Worm (Caenorhabditis elegans) whole organism, L1 larva: Measurements from ENCODE around the gene jtr-1.

Source experiments
- C04F5.9 ChIP-seq: sonication (generic microtip); optimal IDR thresholded peaks from 2 replicates; lab custom pipeline; 2016; ENCODE audit warnings: missing genetic modification characterization, missing compliant biosample characterization
- F16B12.6 ChIP-seq: fragments of 150-350 bp; optimal IDR thresholded peaks from 2 replicates; lab custom pipeline; 2014; ENCODE audit warnings: missing biosample characterization, missing genetic modification characterization
- ceh-88 ChIP-seq: fragments of 200-800 bp; sonication (Bioruptor generic); IDR thresholded peaks from 2 replicates; pipeline ENCODE4 v1.3.6; 2022; ENCODE audit warnings: missing genetic modification characterization, missing compliant biosample characterization
- ceh-90 ChIP-seq: sonication (generic microtip); optimal IDR thresholded peaks from 2 replicates; lab custom pipeline; 2016; ENCODE audit warnings: missing genetic modification characterization, missing compliant biosample characterization
- ces-1 ChIP-seq: fragments of 150-350 bp; optimal IDR thresholded peaks from 2 replicates; lab custom pipeline; 2014; ENCODE audit warnings: missing biosample characterization, missing genetic modification reagents, missing genetic modification characterization
- efl-1 ChIP-seq, 4 experiments: fragments of 150-350 bp; optimal IDR thresholded peaks in 3 of 4; peaks in 1 of 4; 1 replicate in 1 of 4; 2 replicates in 3 of 4; lab custom pipeline; 2014; ENCODE audit warnings: missing biosample characterization in 2 of 4, missing genetic modification characterization in 2 of 4, missing genetic modification reagents in 2 of 4
- elt-2 ChIP-seq: sonication (generic microtip); optimal IDR thresholded peaks from 2 replicates; lab custom pipeline; 2016; ENCODE audit warnings: missing genetic modification characterization, mild to moderate bottlenecking, inconsistent platforms, missing compliant biosample characterization, missing genetic modification reagents
- ets-5 ChIP-seq: fragments of 200-800 bp; sonication (Bioruptor generic); IDR thresholded peaks from 2 replicates; pipeline ENCODE4 v1.3.6; 2022; ENCODE audit warnings: missing genetic modification characterization, missing compliant biosample characterization
- fkh-4 ChIP-seq: sonication (generic microtip); optimal IDR thresholded peaks from 2 replicates; lab custom pipeline; 2016; ENCODE audit warnings: missing compliant biosample characterization, missing genetic modification characterization, borderline replicate concordance
- fkh-8 ChIP-seq: sonication (generic microtip); optimal IDR thresholded peaks from 2 replicates; lab custom pipeline; 2016; ENCODE audit warnings: mild to moderate bottlenecking, missing genetic modification characterization, missing compliant biosample characterization
- grh-1 ChIP-seq: fragments of 200-800 bp; sonication (Bioruptor generic); IDR thresholded peaks from 2 replicates; pipeline ENCODE4 v1.3.6; 2022; ENCODE audit warnings: missing genetic modification reagents, missing genetic modification characterization, missing compliant biosample characterization
- hpl-2 ChIP-seq: fragments of 150-350 bp; optimal IDR thresholded peaks from 2 replicates; lab custom pipeline; 2014; ENCODE audit warnings: missing biosample characterization, missing genetic modification reagents, missing genetic modification characterization
- lin-35 ChIP-seq, 2 experiments: fragments of 150-350 bp; optimal IDR thresholded peaks; 2 replicates each; lab custom pipeline; 2014; ENCODE audit warnings: missing biosample characterization in 2 of 2, missing genetic modification characterization in 2 of 2, missing genetic modification reagents in 2 of 2
- lin-39 ChIP-seq: fragments of 150-350 bp; optimal IDR thresholded peaks from 2 replicates; lab custom pipeline; 2014; ENCODE audit warnings: missing biosample characterization, missing genetic modification reagents, missing genetic modification characterization
- lir-3 ChIP-seq: sonication (generic microtip); optimal IDR thresholded peaks from 2 replicates; lab custom pipeline; 2016; ENCODE audit warnings: mild to moderate bottlenecking, missing genetic modification characterization, moderate library complexity, missing compliant biosample characterization; ENCODE audit not compliant: poor library complexity
- lsy-2 ChIP-seq, 2 experiments: fragments of 150-350 bp; optimal IDR thresholded peaks; 2 replicates each; lab custom pipeline; 2014; ENCODE audit warnings: missing biosample characterization in 2 of 2, missing genetic modification characterization in 2 of 2
- mdl-1 ChIP-seq, 2 experiments: fragments of 150-350 bp; optimal IDR thresholded peaks; 2 replicates each; lab custom pipeline; 2014 to 2017; ENCODE audit warnings: missing biosample characterization in 2 of 2, missing genetic modification characterization in 2 of 2, inconsistent platforms in 1 of 2
- mef-2 ChIP-seq: fragments of 150-350 bp; optimal IDR thresholded peaks from 2 replicates; lab custom pipeline; 2014; ENCODE audit warnings: missing biosample characterization, missing genetic modification characterization
- nhr-12 ChIP-seq: sonication (generic microtip); optimal IDR thresholded peaks from 2 replicates; lab custom pipeline; 2017; ENCODE audit warnings: missing biosample characterization, missing genetic modification characterization
- nhr-19 ChIP-seq: fragments of 200-800 bp; sonication (Bioruptor generic); conservative IDR thresholded peaks from 2 replicates; pipeline ENCODE4 v1.3.6; 2022; ENCODE audit warnings: missing genetic modification characterization, missing compliant biosample characterization
- nhr-47 ChIP-seq: sonication (generic microtip); optimal IDR thresholded peaks from 2 replicates; lab custom pipeline; 2016; ENCODE audit warnings: mild to moderate bottlenecking, missing genetic modification characterization, moderate library complexity, missing compliant biosample characterization
- nhr-71 ChIP-seq: sonication (generic microtip); optimal IDR thresholded peaks from 2 replicates; lab custom pipeline; 2016; ENCODE audit warnings: mild to moderate bottlenecking, missing genetic modification characterization, moderate library complexity, missing compliant biosample characterization
- nhr-76 ChIP-seq: sonication (generic microtip); optimal IDR thresholded peaks from 2 replicates; lab custom pipeline; 2017; ENCODE audit warnings: missing biosample characterization, missing genetic modification characterization
- pag-3 ChIP-seq: sonication (generic microtip); optimal IDR thresholded peaks from 2 replicates; lab custom pipeline; 2017; ENCODE audit warnings: missing genetic modification characterization, mild to moderate bottlenecking, missing compliant biosample characterization, antibody characterized with exemption, borderline replicate concordance; ENCODE audit not compliant: insufficient read depth
- rnt-1 ChIP-seq: sonication (generic microtip); optimal IDR thresholded peaks from 2 replicates; lab custom pipeline; 2016; ENCODE audit warnings: mild to moderate bottlenecking, missing genetic modification characterization, moderate library complexity, missing compliant biosample characterization
- skn-1 ChIP-seq: fragments of 150-350 bp; optimal IDR thresholded peaks from 2 replicates; lab custom pipeline; 2014; ENCODE audit warnings: missing biosample characterization, missing genetic modification characterization
- sup-37 ChIP-seq: fragments of 200-800 bp; sonication (Bioruptor generic); optimal IDR thresholded peaks from 2 replicates; lab custom pipeline; 2018; ENCODE audit warnings: mild to moderate bottlenecking, missing genetic modification characterization, missing compliant biosample characterization
- tlp-1 ChIP-seq: fragments of 150-350 bp; optimal IDR thresholded peaks from 2 replicates; lab custom pipeline; 2014; ENCODE audit warnings: missing biosample characterization, missing genetic modification characterization
- unc-130 ChIP-seq: fragments of 150-350 bp; optimal IDR thresholded peaks from 2 replicates; lab custom pipeline; 2017; ENCODE audit warnings: missing biosample characterization, missing genetic modification characterization, inconsistent platforms
- unc-30 ChIP-seq: sonication (generic microtip); optimal IDR thresholded peaks from 2 replicates; lab custom pipeline; 2017; ENCODE audit warnings: missing biosample characterization, missing genetic modification characterization
- unc-62 ChIP-seq: fragments of 150-350 bp; optimal IDR thresholded peaks from 2 replicates; lab custom pipeline; 2014; ENCODE audit warnings: missing biosample characterization, missing genetic modification reagents, missing genetic modification characterization
- unc-86 ChIP-seq: sonication (generic microtip); optimal IDR thresholded peaks from 2 replicates; lab custom pipeline; 2016; ENCODE audit warnings: missing genetic modification characterization, missing compliant biosample characterization
- unc-98 ChIP-seq: fragments of 200-800 bp; sonication (Bioruptor generic); IDR thresholded peaks from 2 replicates; pipeline ENCODE4 v1.3.6; 2022; ENCODE audit warnings: missing genetic modification characterization, missing compliant biosample characterization
- zag-1 ChIP-seq: fragments of 150-350 bp; optimal IDR thresholded peaks from 2 replicates; lab custom pipeline; 2014; ENCODE audit warnings: missing biosample characterization, missing genetic modification characterization
- zip-4 ChIP-seq: fragments of 200-800 bp; sonication (Bioruptor generic); optimal IDR thresholded peaks from 2 replicates; lab custom pipeline; 2018; ENCODE audit warnings: mild to moderate bottlenecking, missing genetic modification characterization, moderate library complexity, missing compliant biosample characterization

The jtr-1 gene

ce11 chrIV:1455006-1455405, 34.3 kb downstream of the jtr-1 start:
- TF ChIP-seq nhr-19 (GFP tag; lab: Robert Waterston, UW) (peak; percentile 23), fkh-8 (tag; lab: Kevin White, UChicago) (peak; percentile 53), zag-1 (tag; lab: Kevin White, UChicago) (no peak), mdl-1 (tag; optimal IDR thresholded peaks at IDR 0.05; lab: Kevin White, UChicago) (peak in 1 of 2 experiments; percentile 39), lir-3 (tag; lab: Kevin White, UChicago) (no peak), ces-1 (GFP tag; lab: Kevin White, UChicago) (no peak), rnt-1 (no peak), lin-39 (tag; lab: Kevin White, UChicago) (no peak), ceh-90 (tag; lab: Kevin White, UChicago) (no peak), nhr-76 (no peak), ets-5 (GFP tag; lab: Robert Waterston, UW) (no peak), unc-62 (GFP tag; lab: Kevin White, UChicago) (no peak), ceh-88 (no peak), unc-86 (tag; lab: Kevin White, UChicago) (peak; percentile 1), mef-2 (tag; lab: Kevin White, UChicago) (no peak), nhr-71 (tag; lab: Kevin White, UChicago) (peak; percentile 24), efl-1 (optimal IDR thresholded peaks at IDR 0.05; lab: Kevin White, UChicago) (no peak), efl-1 (GFP tag; optimal IDR thresholded peaks at IDR 0.05 in 1 of 2; lab: Kevin White, UChicago) (peak in 1 of 2 experiments; percentile 44), skn-1 (tag; lab: Kevin White, UChicago) (peak; percentile 80), lin-35 (GFP tag; optimal IDR thresholded peaks at IDR 0.05; lab: Kevin White, UChicago) (peak; percentile 16 to 35), grh-1 (GFP tag; lab: Robert Waterston, UW) (no peak), elt-2 (peak; percentile 63)

DNA sequence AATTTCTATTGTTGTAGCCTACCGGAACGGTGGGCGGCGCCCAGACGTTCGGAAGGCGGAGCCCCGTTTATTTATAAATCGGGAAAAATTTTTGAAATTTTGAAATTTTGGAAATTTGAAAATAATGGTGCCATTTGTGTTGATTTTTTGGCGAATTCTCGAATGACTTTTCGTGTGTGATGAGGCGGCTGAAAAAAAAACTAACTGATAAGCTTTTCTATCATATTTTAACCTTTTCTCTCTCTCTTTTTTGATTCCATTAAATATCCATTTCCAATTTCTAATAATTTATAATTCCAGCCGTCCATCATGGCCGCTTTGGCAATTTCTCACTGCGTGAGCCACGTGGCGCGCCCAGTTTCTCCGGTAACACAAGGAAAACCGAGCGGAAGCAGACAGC, 36.0 kb downstream of the jtr-1 start, which contains the start of gene nadk-1:
TSS of gene nadk-1 (plus strand) at position 301 of the 400 bp plus-strand sequence.
- no peak for TF ChIP-seq efl-1 (optimal IDR thresholded peaks at IDR 0.05; lab: Kevin White, UChicago)
- peak in 1 of 2 experiments; percentile 81 for TF ChIP-seq efl-1 (GFP tag; optimal IDR thresholded peaks at IDR 0.05 in 1 of 2; lab: Kevin White, UChicago)
- TF ChIP-seq lsy-2 (tag; optimal IDR thresholded peaks at IDR 0.05; lab: Kevin White, UChicago): no peak

DNA sequence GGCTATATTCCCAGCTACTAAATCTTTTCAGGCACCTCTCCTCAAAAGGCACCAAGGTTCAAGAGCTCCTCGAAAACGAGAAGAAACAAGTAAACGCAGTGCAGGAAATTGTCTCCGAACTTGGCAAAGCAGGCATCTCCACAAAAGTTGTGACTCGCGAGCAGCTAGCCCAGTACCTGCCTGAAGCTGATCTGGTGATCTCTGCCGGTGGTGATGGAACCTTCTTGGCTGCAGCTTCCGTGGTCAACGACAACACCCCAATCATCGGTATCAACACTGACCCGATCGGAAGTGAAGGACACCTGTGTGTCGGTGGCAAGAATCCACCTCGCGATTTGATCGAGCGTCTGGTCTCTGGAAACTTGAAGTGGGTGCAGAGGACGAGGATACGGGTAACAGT, 37.5 kb downstream of the jtr-1 start:
- TF ChIP-seq unc-98 (GFP tag; lab: Robert Waterston, UW) (no peak), unc-130 (no peak), efl-1 (optimal IDR thresholded peaks at IDR 0.05; lab: Kevin White, UChicago) (no peak), efl-1 (GFP tag; optimal IDR thresholded peaks at IDR 0.05 in 1 of 2; lab: Kevin White, UChicago) (peak in 1 of 2 experiments; percentile 58), F16B12.6 (tag; lab: Kevin White, UChicago) (no peak), tlp-1 (tag; lab: Kevin White, UChicago) (no peak), zip-4 (GFP tag; lab: Kevin White, UChicago) (no peak), skn-1 (tag; lab: Kevin White, UChicago) (no peak), zag-1 (tag; lab: Kevin White, UChicago) (no peak), hpl-2 (no peak)

DNA sequence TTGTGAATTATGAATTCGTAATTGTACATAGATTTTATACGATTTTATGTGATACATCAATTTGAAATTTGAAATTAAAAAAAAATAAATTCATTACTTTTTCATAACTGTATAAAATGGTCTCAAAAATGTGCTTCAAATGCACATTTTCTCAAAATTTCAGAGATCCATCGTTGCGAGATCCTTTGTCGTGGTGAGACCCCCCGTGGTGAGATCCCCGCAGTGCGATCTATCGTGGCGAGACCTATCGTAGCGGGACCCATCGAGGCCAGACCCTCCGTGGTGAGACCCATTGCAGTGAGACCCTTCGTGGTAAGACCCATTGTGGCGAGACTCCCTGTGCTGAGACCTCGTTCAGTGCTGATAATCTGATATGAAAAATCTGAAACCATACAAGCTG, 38.7 kb downstream of the jtr-1 start:
- TF ChIP-seq unc-62 (GFP tag; lab: Kevin White, UChicago) (no peak), zag-1 (tag; lab: Kevin White, UChicago) (no peak), unc-30 (tag; lab: Kevin White, UChicago) (no peak), fkh-4 (tag; lab: Kevin White, UChicago) (no peak), nhr-47 (tag; lab: Kevin White, UChicago) (no peak), sup-37 (no peak), pag-3 (no peak), nhr-12 (no peak), C04F5.9 (no peak)
